Worm (Caenorhabditis elegans): ENCODE results near the gene F52E10.2.

- no peak for TF ChIP-seq med-1 (GFP tag; optimal IDR thresholded peaks at IDR 0.05; ENCODE audit: insufficient read depth)
- no peak for TF ChIP-seq flt-1 (GFP tag; IDR thresholded peaks at IDR 0.05)
- TF ChIP-seq T22C8.4 (GFP tag; IDR thresholded peaks at IDR 0.05): no peak
- TF ChIP-seq ref-1 (GFP tag; conservative IDR thresholded peaks at IDR 0.05): no peak
- TF ChIP-seq ztf-29 (GFP tag; IDR thresholded peaks at IDR 0.05): no peak
- no peak for TF ChIP-seq tab-1 (GFP tag; IDR thresholded peaks at IDR 0.05)
Measured at ce11 chrX:16261993-16262392, 21.0 kb downstream of the F52E10.2 start, which contains the start of gene sgk-1.

All from whole organism, midembryonic.